Fruit fly (Drosophila melanogaster): Measurements from ENCODE around the gene CG34241.

Gene CG34241

DNA sequence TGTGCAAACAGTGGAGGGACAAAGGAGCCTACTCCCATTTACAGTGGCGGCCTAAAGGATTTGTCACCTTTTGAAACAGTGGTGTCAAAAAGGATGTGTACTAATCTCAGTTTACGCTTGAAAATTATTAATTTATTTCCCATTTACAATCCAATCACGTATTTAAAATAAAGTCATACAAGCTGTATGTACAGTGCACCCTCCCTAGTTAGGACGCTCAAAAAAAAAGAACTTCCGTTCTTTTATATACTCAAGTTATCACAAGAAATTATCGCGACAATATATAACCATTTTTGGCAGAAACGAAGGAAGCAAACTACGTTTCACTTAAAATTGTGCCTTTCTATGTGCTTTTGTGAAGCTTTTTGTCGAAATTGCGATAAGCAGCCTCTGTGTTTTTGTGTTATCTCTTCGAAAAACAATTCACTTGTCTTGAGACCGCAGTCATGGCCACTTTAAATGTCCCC, 11.5 kb downstream of the CG34241 start (continued):
- TF ChIP-seq crc (GFP tag; optimal IDR thresholded peaks at IDR 0.05): peak; percentile 56
- peak; percentile 43; the same call in 1 of the 2 replicates for TF ChIP-seq CG31441 (GFP tag; IDR thresholded peaks at IDR 0.05)
- peak; percentile 36 for TF ChIP-seq fd96Cb (tag; optimal IDR thresholded peaks at IDR 0.05)
- TF ChIP-seq CG11093 (GFP tag; IDR thresholded peaks at IDR 0.05): 0 out of 3 replicates have a peak, but pooled peaks have one; percentile 22
- TF ChIP-seq CG6813 (GFP tag; optimal IDR thresholded peaks at IDR 0.05): no peak
- TF ChIP-seq CG10366 (GFP tag; IDR thresholded peaks at IDR 0.05): 0 out of 2 replicates have a peak, but pooled peaks have one; percentile 28
- TF ChIP-seq CG13424 (tag; optimal IDR thresholded peaks at IDR 0.05): peak; percentile 62
- TF ChIP-seq Ssrp (tag; optimal IDR thresholded peaks at IDR 0.05): peak; percentile 40
- TF ChIP-seq Rfx (GFP tag; IDR thresholded peaks at IDR 0.05): peak; percentile 55
- TF ChIP-seq az2 (GFP tag; optimal IDR thresholded peaks at IDR 0.05): peak; percentile 35
- TF ChIP-seq sr (GFP tag; IDR thresholded peaks at IDR 0.05): no peak
- TF ChIP-seq so (GFP tag; IDR thresholded peaks at IDR 0.05): 0 out of 3 replicates have a peak, but pooled peaks have one; percentile 28
- TF ChIP-seq salm (tag; optimal IDR thresholded peaks at IDR 0.05): peak; percentile 20
- no peak for TF ChIP-seq D (optimal IDR thresholded peaks at IDR 0.05)
- peak; percentile 35 for TF ChIP-seq D (GFP tag; optimal IDR thresholded peaks at IDR 0.05)
- peak; percentile 42 for TF ChIP-seq HmgZ (tag; optimal IDR thresholded peaks at IDR 0.05)
- TF ChIP-seq Sry-β (GFP tag; optimal IDR thresholded peaks at IDR 0.05): no peak
- TF ChIP-seq cato (GFP tag; optimal IDR thresholded peaks at IDR 0.05; ENCODE audit: borderline replicate concordance): no peak
- TF ChIP-seq tna (GFP tag; IDR thresholded peaks at IDR 0.05; ENCODE audit: partially characterized antibody): no peak
- peak; percentile 57 for TF ChIP-seq Fer1 (GFP tag; optimal IDR thresholded peaks at IDR 0.05)
- TF ChIP-seq CG5180 (GFP tag; optimal IDR thresholded peaks at IDR 0.05): peak; percentile 20
- peak; percentile 70 for TF ChIP-seq lab (GFP tag; optimal IDR thresholded peaks at IDR 0.05)
- no peak for TF ChIP-seq CG11560 (tag; IDR thresholded peaks at IDR 0.05)
- TF ChIP-seq Dad (GFP tag; optimal IDR thresholded peaks at IDR 0.05): peak; percentile 5
- TF ChIP-seq CG12299 (tag; optimal IDR thresholded peaks at IDR 0.05): no peak
- peak; percentile 43 for TF ChIP-seq CG7556 (GFP tag; optimal IDR thresholded peaks at IDR 0.05)
- TF ChIP-seq pnt (GFP tag; optimal IDR thresholded peaks at IDR 0.05): peak; percentile 53
- TF ChIP-seq HLHmδ (GFP tag; optimal IDR thresholded peaks at IDR 0.05): no peak
- TF ChIP-seq CG10543 (GFP tag; optimal IDR thresholded peaks at IDR 0.05): peak; percentile 49
- no peak for TF ChIP-seq slp2 (GFP tag; optimal IDR thresholded peaks at IDR 0.05)
- peak; percentile 11 for TF ChIP-seq CG12104 (GFP tag; optimal IDR thresholded peaks at IDR 0.05)
- TF ChIP-seq GATAe (GFP tag; conservative IDR thresholded peaks at IDR 0.05): 0 out of 2 replicates have a peak, but pooled peaks have one; percentile 24
- no peak for TF ChIP-seq NC2α (GFP tag; optimal IDR thresholded peaks at IDR 0.05)
- 0 out of 3 replicates have a peak, but pooled peaks have one; percentile 24 for TF ChIP-seq CG6791 (GFP tag; IDR thresholded peaks at IDR 0.05; ENCODE audit: partially characterized antibody)
- TF ChIP-seq CG2129 (GFP tag; IDR thresholded peaks at IDR 0.05; ENCODE audit: partially characterized antibody): no peak
- peak; percentile 54; the same call in 2 of the 3 replicates for TF ChIP-seq CG34422 (GFP tag; IDR thresholded peaks at IDR 0.05)
- no peak for TF ChIP-seq h (optimal IDR thresholded peaks at IDR 0.05)
- TF ChIP-seq CG30020 (tag; optimal IDR thresholded peaks at IDR 0.05): no peak
- TF ChIP-seq ci (GFP tag; IDR thresholded peaks at IDR 0.05): 0 out of 3 replicates have a peak, but pooled peaks have one; percentile 42
- peak in 1 of 2 experiments; percentile 60 for TF ChIP-seq Hr51 (GFP tag; optimal IDR thresholded peaks at IDR 0.05)
- TF ChIP-seq gce (GFP tag; IDR thresholded peaks at IDR 0.05): no peak
- peak; percentile 27; the same call in 1 of the 2 replicates for TF ChIP-seq esg (GFP tag; conservative IDR thresholded peaks at IDR 0.05)
- peak; percentile 31 for TF ChIP-seq nmo (GFP tag; optimal IDR thresholded peaks at IDR 0.05)
- no peak for TF ChIP-seq CG11504 (tag; optimal IDR thresholded peaks at IDR 0.05)
- TF ChIP-seq CG13894 (tag; optimal IDR thresholded peaks at IDR 0.05): no peak
- TF ChIP-seq CG8281 (tag; optimal IDR thresholded peaks at IDR 0.05): no peak
- TF ChIP-seq CG1647 (GFP tag; optimal IDR thresholded peaks at IDR 0.05): peak; percentile 7
- TF ChIP-seq Drgx (GFP tag; IDR thresholded peaks at IDR 0.05): peak; percentile 61
- no peak for TF ChIP-seq CG17912 (GFP tag; optimal IDR thresholded peaks at IDR 0.05)
- TF ChIP-seq CG9727 (GFP tag; optimal IDR thresholded peaks at IDR 0.05): peak; percentile 44
